Fruit fly (Drosophila melanogaster): ENCODE data around the gene Brd.

Gene Brd

DNA sequence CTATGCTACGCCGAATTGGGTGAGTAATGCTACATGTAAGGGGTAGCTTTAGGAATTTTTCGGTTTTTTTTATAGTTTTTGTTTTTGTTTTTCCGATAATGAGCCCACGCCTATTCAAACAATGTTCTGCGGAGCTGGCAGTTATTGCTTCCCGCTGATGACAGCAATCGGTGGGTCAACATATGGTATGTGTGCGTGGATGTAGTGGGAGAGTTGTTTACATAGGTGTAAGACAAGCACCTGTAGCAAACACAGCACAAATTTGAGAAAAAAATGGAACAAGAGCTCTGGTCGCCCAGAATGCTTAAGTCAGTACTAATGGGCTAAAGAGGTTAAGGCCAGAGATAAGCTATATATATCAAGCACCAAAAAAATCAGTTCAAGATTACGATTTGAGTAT, 15.8 kb downstream of the Brd start (continued):
- no peak for TF ChIP-seq CG4328 (GFP tag; optimal IDR thresholded peaks at IDR 0.05)
- TF ChIP-seq CG9817 (tag; optimal IDR thresholded peaks at IDR 0.05), result no peak
- TF ChIP-seq CG18262 (tag; optimal IDR thresholded peaks at IDR 0.05), result no peak
- no peak for TF ChIP-seq CG13424 (tag; optimal IDR thresholded peaks at IDR 0.05)
- no peak for TF ChIP-seq Meics (GFP tag; optimal IDR thresholded peaks at IDR 0.05)
- no peak for TF ChIP-seq CG6175 (GFP tag; IDR thresholded peaks at IDR 0.05)
- TF ChIP-seq unpg (GFP tag; optimal IDR thresholded peaks at IDR 0.05), result no peak
- TF ChIP-seq jigr1 (GFP tag; IDR thresholded peaks at IDR 0.05), result no peak
- TF ChIP-seq disco-r (GFP tag; optimal IDR thresholded peaks at IDR 0.05), result no peak
- no peak for TF ChIP-seq CG7271 (tag; optimal IDR thresholded peaks at IDR 0.05)
- TF ChIP-seq Sox102F (GFP tag; optimal IDR thresholded peaks at IDR 0.05), result no peak
- no peak for TF ChIP-seq gcm2 (GFP tag; optimal IDR thresholded peaks at IDR 0.05)
- TF ChIP-seq grau (tag; optimal IDR thresholded peaks at IDR 0.05), result no peak
- TF ChIP-seq CG8388 (GFP tag; optimal IDR thresholded peaks at IDR 0.05), result no peak
- no peak for TF ChIP-seq CG13123 (GFP tag; optimal IDR thresholded peaks at IDR 0.05)
- TF ChIP-seq bbx (GFP tag; IDR thresholded peaks at IDR 0.05; ENCODE audit: partially characterized antibody), result no peak
- no peak for TF ChIP-seq Doc2 (GFP tag; IDR thresholded peaks at IDR 0.05)
- no peak for TF ChIP-seq dan (GFP tag; IDR thresholded peaks at IDR 0.05)
- TF ChIP-seq ci (GFP tag; IDR thresholded peaks at IDR 0.05), result peak; percentile 34; the same call in 1 of the 3 replicates
- no peak for TF ChIP-seq CG1529 (GFP tag; optimal IDR thresholded peaks at IDR 0.05)
- TF ChIP-seq inv (GFP tag; IDR thresholded peaks at IDR 0.05; ENCODE audit: partially characterized antibody), result no peak
- no peak for TF ChIP-seq CG31365 (tag; optimal IDR thresholded peaks at IDR 0.05)
- no peak for TF ChIP-seq CG12155 (GFP tag; optimal IDR thresholded peaks at IDR 0.05)
- TF ChIP-seq CG13775 (GFP tag; optimal IDR thresholded peaks at IDR 0.05), result no peak
- no peak for TF ChIP-seq ind (GFP tag; optimal IDR thresholded peaks at IDR 0.05)
- TF ChIP-seq yki (optimal IDR thresholded peaks at IDR 0.05), result no peak
- TF ChIP-seq MTF-1 (GFP tag; optimal IDR thresholded peaks at IDR 0.05; ENCODE audit: borderline replicate concordance), result peak; percentile 36
- peak; percentile 47 for TF ChIP-seq caup (GFP tag; optimal IDR thresholded peaks at IDR 0.05; ENCODE audit: severe bottlenecking)
- no peak for TF ChIP-seq CG3065 (GFP tag; optimal IDR thresholded peaks at IDR 0.05)
- TF ChIP-seq Abd-B (GFP tag; optimal IDR thresholded peaks at IDR 0.05), result no peak
- TF ChIP-seq tap (tag; optimal IDR thresholded peaks at IDR 0.05), result no peak
- peak; percentile 41 for TF ChIP-seq HLHmδ (GFP tag; optimal IDR thresholded peaks at IDR 0.05)

DNA sequence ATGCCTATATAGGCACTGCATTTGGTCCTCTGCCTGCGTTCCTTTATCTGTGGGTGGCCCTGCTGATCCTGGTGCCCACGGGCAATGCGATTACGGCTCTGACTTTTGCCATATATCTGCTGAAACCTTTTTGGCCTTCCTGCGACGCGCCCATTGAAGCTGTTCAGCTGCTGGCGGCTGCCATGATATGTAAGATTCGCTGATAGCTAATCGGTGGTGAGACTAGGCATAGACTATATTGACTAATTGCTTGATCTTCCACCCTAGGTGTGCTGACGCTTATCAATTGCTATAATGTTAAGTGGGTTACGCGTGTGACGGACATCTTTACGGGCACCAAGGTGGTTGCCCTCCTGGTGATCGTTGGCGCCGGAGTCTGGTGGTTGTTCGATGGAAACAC, 17.4 kb downstream of the Brd start:
- TF ChIP-seq tin (GFP tag; optimal IDR thresholded peaks at IDR 0.05) (no peak), Gsc (GFP tag; IDR thresholded peaks at IDR 0.05) (no peak), klu (GFP tag; IDR thresholded peaks at IDR 0.05) (no peak), CG15601 (tag; optimal IDR thresholded peaks at IDR 0.05) (no peak), Oli (tag; optimal IDR thresholded peaks at IDR 0.05) (no peak), ssp (GFP tag; IDR thresholded peaks at IDR 0.05) (no peak), unc-4 (GFP tag; IDR thresholded peaks at IDR 0.05; ENCODE audit: partially characterized antibody) (no peak), tll (GFP tag; optimal IDR thresholded peaks at IDR 0.05) (peak in 1 of 2 experiments; percentile 2), sug (tag; optimal IDR thresholded peaks at IDR 0.05) (peak; percentile 23), gcm (GFP tag; optimal IDR thresholded peaks at IDR 0.05) (no peak), Stat92E (GFP tag; optimal IDR thresholded peaks at IDR 0.05) (no peak), Hmr (GFP tag; optimal IDR thresholded peaks at IDR 0.05) (no peak), exex (tag; optimal IDR thresholded peaks at IDR 0.05) (no peak), zen (tag; optimal IDR thresholded peaks at IDR 0.05) (peak; percentile 91), dmrt99B (tag; optimal IDR thresholded peaks at IDR 0.05) (no peak), CG15479 (GFP tag; optimal IDR thresholded peaks at IDR 0.05) (peak; percentile 74), otp (GFP tag; IDR thresholded peaks at IDR 0.05) (no peak), NC2α (GFP tag; optimal IDR thresholded peaks at IDR 0.05) (no peak)
